Fruit fly (Drosophila melanogaster) whole organism, pupa: ENCODE measurements around the gene colt.

Source experiments
- CG10348 ChIP-seq: fragments of 200-800 bp; sonication (Bioruptor generic); IDR thresholded peaks from 2 replicates; pipeline ENCODE4 v1.3.6; 2022; ENCODE audit warnings: missing biosample characterization, missing genetic modification characterization
- CG12605 ChIP-seq: fragments of 200-800 bp; sonication (Bioruptor generic); IDR thresholded peaks from 2 replicates; pipeline ENCODE4 v1.3.6; 2022; ENCODE audit warnings: missing biosample characterization, missing genetic modification characterization
- CG13204 ChIP-seq: fragments of 200-800 bp; sonication (Bioruptor generic); optimal IDR thresholded peaks from 2 replicates; lab custom pipeline; 2018; ENCODE audit warnings: missing biosample characterization, mild to moderate bottlenecking, missing genetic modification characterization, moderate library complexity
- CG14655 ChIP-seq: fragments of 200-800 bp; sonication (Bioruptor generic); optimal IDR thresholded peaks from 3 replicates; lab custom pipeline; 2017; ENCODE audit warnings: mild to moderate bottlenecking, missing biosample characterization, missing genetic modification reagents, missing genetic modification characterization
- CG15710 ChIP-seq: fragments of 200-800 bp; sonication (Bioruptor generic); optimal IDR thresholded peaks from 2 replicates; lab custom pipeline; 2018; ENCODE audit warnings: missing biosample characterization, mild to moderate bottlenecking, missing genetic modification characterization, moderate library complexity
- CG17806 ChIP-seq: fragments of 200-800 bp; sonication (Bioruptor generic); optimal IDR thresholded peaks from 2 replicates; lab custom pipeline; 2018; ENCODE audit warnings: missing biosample characterization, mild to moderate bottlenecking, missing genetic modification characterization, moderate library complexity
- CG32121 ChIP-seq: fragments of 200-800 bp; sonication (Bioruptor generic); IDR thresholded peaks from 2 replicates; pipeline ENCODE4 v1.3.6; 2022; ENCODE audit warnings: missing biosample characterization, missing genetic modification characterization
- CG34367 ChIP-seq: fragments of 200-800 bp; sonication (Bioruptor generic); optimal IDR thresholded peaks from 2 replicates; lab custom pipeline; 2018; ENCODE audit warnings: missing biosample characterization, mild to moderate bottlenecking, missing genetic modification characterization
- CG4496 ChIP-seq: fragments of 200-800 bp; sonication (Bioruptor generic); IDR thresholded peaks from 3 replicates; pipeline ENCODE4 v1.3.6; 2022; ENCODE audit warnings: missing biosample characterization, missing genetic modification characterization
- CG8159 ChIP-seq: fragments of 200-800 bp; sonication (Bioruptor generic); optimal IDR thresholded peaks from 3 replicates; lab custom pipeline; 2018; ENCODE audit warnings: missing biosample characterization, mild to moderate bottlenecking, missing genetic modification characterization, moderate library complexity
- CG8301 ChIP-seq: fragments of 200-800 bp; sonication (Bioruptor generic); optimal IDR thresholded peaks from 2 replicates; lab custom pipeline; 2018; ENCODE audit warnings: missing biosample characterization, mild to moderate bottlenecking, missing genetic modification characterization
- CG9948 ChIP-seq: fragments of 200-800 bp; sonication (Bioruptor generic); optimal IDR thresholded peaks from 2 replicates; lab custom pipeline; 2018; ENCODE audit warnings: missing biosample characterization, mild to moderate bottlenecking, missing genetic modification characterization, moderate library complexity
- D1 ChIP-seq: fragments of 200-800 bp; sonication (Bioruptor generic); optimal IDR thresholded peaks from 2 replicates; lab custom pipeline; 2018; ENCODE audit warnings: missing biosample characterization, mild to moderate bottlenecking, missing genetic modification characterization, moderate library complexity
- EcR ChIP-seq: fragments of 200-800 bp; sonication (Bioruptor generic); optimal IDR thresholded peaks from 3 replicates; lab custom pipeline; 2019; ENCODE audit warnings: missing biosample characterization, missing genetic modification characterization, mild to moderate bottlenecking, moderate library complexity, missing genetic modification reagents
- Ets98B ChIP-seq: fragments of 200-800 bp; sonication (Bioruptor generic); IDR thresholded peaks from 2 replicates; pipeline ENCODE4 v1.3.6; 2022; ENCODE audit warnings: missing biosample characterization, missing genetic modification characterization
- Pif1A ChIP-seq: fragments of 200-800 bp; sonication (Bioruptor generic); optimal IDR thresholded peaks from 3 replicates; lab custom pipeline; 2016; ENCODE audit warnings: missing biosample characterization, missing genetic modification characterization
- Pif1B ChIP-seq: fragments of 200-800 bp; sonication (Bioruptor generic); optimal IDR thresholded peaks from 3 replicates; lab custom pipeline; 2016; ENCODE audit warnings: missing biosample characterization, missing genetic modification characterization
- Snoo ChIP-seq: fragments of 200-800 bp; sonication (Bioruptor generic); optimal IDR thresholded peaks from 3 replicates; lab custom pipeline; 2017; ENCODE audit warnings: missing biosample characterization, mild to moderate bottlenecking, missing genetic modification characterization, inconsistent platforms
- fd96Ca ChIP-seq: fragments of 200-800 bp; sonication (Bioruptor generic); IDR thresholded peaks from 3 replicates; pipeline ENCODE4 v1.3.6; 2022; ENCODE audit warnings: missing biosample characterization, missing genetic modification characterization
- gl ChIP-seq: fragments of 200-800 bp; sonication (Bioruptor generic); optimal IDR thresholded peaks from 2 replicates; lab custom pipeline; 2018; ENCODE audit warnings: missing biosample characterization, mild to moderate bottlenecking, missing genetic modification characterization
- rn ChIP-seq: fragments of 200-800 bp; sonication (Bioruptor generic); IDR thresholded peaks from 2 replicates; pipeline ENCODE4 v1.3.6; 2022; ENCODE audit warnings: missing biosample characterization, missing genetic modification characterization

Gene colt

dm6 chr2L:2769476-2770185 is at the start of gene colt, which contains the start of gene HINT1:
colt (minus strand) TSS chr2L:2770069.
HINT1 (plus strand) TSS chr2L:2770135.
- TF ChIP-seq CG34367 (tag; lab: Kevin White, UChicago) (peak; percentile 82), D1 (tag; lab: Kevin White, UChicago) (no peak), CG13204 (GFP tag; lab: Kevin White, UChicago) (peak; percentile 93), CG15710 (tag; lab: Kevin White, UChicago) (peak; percentile 51), Ets98B (GFP tag; lab: Robert Waterston, UW) (peak; percentile 55), Snoo (peak; percentile 73), CG14655 (GFP tag; lab: Kevin White, UChicago) (peak; percentile 88), Pif1B (peak; percentile 87), CG32121 (peak; percentile 48; the same call in 1 of the 2 replicates), CG4496 (GFP tag; lab: Robert Waterston, UW) (peak; percentile 78), gl (tag; lab: Kevin White, UChicago) (peak; percentile 97), CG8159 (tag; lab: Kevin White, UChicago) (peak; percentile 77), CG8301 (tag; lab: Kevin White, UChicago) (peak; percentile 82), fd96Ca (GFP tag; lab: Robert Waterston, UW) (peak; percentile 16; the same call in 1 of the 3 replicates), CG9948 (tag; lab: Kevin White, UChicago) (peak; percentile 57), CG10348 (GFP tag; lab: Robert Waterston, UW) (no peak), EcR (peak; percentile 58), rn (no peak), CG12605 (peak; percentile 67; the same call in 1 of the 2 replicates), Pif1A (peak; percentile 91), CG17806 (peak; percentile 66)

dm6 chr2L:2815673-2816072 is 45.8 kb upstream of the colt start, which contains the start of gene G6P:
G6P (minus strand) TSS chr2L:2815760.
- no peak for TF ChIP-seq Pif1B
- no peak for TF ChIP-seq rn
- TF ChIP-seq CG34367 (tag; lab: Kevin White, UChicago), result no peak
- TF ChIP-seq CG13204 (GFP tag; lab: Kevin White, UChicago), result no peak
- TF ChIP-seq EcR, result no peak
- TF ChIP-seq D1 (tag; lab: Kevin White, UChicago), result no peak
- no peak for TF ChIP-seq gl (tag; lab: Kevin White, UChicago)
- TF ChIP-seq CG8301 (tag; lab: Kevin White, UChicago), result no peak
- no peak for TF ChIP-seq CG12605
- no peak for TF ChIP-seq CG15710 (tag; lab: Kevin White, UChicago)
- TF ChIP-seq, all 21 proteins: peak for 0

DNA sequence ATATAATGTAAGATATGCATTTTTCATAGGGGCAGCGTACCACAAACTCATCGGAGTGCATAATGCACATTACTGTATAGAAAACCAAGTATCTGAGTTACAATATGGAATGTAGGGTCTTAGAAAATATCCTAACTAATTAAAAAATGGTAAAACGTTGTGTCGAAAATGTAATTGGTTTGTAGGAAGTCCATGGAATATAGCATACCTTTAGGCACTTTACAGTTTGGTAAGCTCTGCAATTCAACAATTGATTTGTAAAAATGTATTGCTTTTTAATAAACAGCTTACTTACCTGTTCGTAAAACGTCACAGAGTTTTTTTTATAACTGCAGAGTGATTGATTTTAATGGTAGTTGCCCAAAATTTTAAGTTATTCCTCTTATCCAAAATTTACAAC is 42.3 kb upstream of the colt start, which contains the start of gene CG2964:
Gene CG2964 (plus strand): TSS at position 301 of the 400 bp plus-strand sequence.
- TF ChIP-seq CG8301 (tag; lab: Kevin White, UChicago), result no peak
- TF ChIP-seq gl (tag; lab: Kevin White, UChicago), result no peak
- no peak for TF ChIP-seq CG8159 (tag; lab: Kevin White, UChicago)
- TF ChIP-seq CG10348 (GFP tag; lab: Robert Waterston, UW), result no peak
- no peak for TF ChIP-seq CG17806
- TF ChIP-seq Pif1A, result no peak
- TF ChIP-seq EcR, result no peak
- TF ChIP-seq CG15710 (tag; lab: Kevin White, UChicago), result no peak
- TF ChIP-seq rn, result no peak

DNA sequence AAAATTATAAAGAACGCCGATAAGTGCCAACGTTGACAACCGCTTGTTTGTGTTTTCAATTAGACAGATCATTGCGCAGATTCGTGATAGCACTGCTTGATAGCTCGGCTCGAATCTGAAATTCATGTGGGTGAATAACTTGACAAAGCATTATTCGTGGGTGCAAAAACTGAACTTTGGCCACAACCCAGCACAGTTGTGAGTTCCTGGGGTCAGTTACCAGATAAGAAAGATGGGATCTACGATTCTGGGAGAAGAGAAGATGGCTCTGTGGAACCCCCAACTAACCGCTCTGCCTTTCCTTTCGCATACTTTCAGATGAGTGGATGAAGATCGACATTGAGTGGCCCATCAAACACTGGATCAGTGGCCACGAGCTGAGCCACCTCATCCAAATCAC is 41.0 kb upstream of the colt start:
- TF ChIP-seq CG15710 (tag; lab: Kevin White, UChicago), result no peak

- TF ChIP-seq CG13204 (GFP tag; lab: Kevin White, UChicago) (peak; percentile 54), EcR (no peak), CG14655 (GFP tag; lab: Kevin White, UChicago) (no peak), Pif1B (no peak), CG15710 (tag; lab: Kevin White, UChicago) (no peak), D1 (tag; lab: Kevin White, UChicago) (no peak), CG12605 (peak; percentile 44), CG32121 (no peak), CG9948 (tag; lab: Kevin White, UChicago) (no peak), CG4496 (GFP tag; lab: Robert Waterston, UW) (peak; percentile 67), CG8301 (tag; lab: Kevin White, UChicago) (no peak), CG17806 (no peak), CG8159 (tag; lab: Kevin White, UChicago) (no peak), CG34367 (tag; lab: Kevin White, UChicago) (no peak), Ets98B (GFP tag; lab: Robert Waterston, UW) (peak; percentile 37; the same call in 1 of the 2 replicates), Snoo (no peak), Pif1A (no peak), gl (tag; lab: Kevin White, UChicago) (no peak)
Measured at dm6 chr2L:2808038-2808699, 38.3 kb upstream of the colt start.

DNA sequence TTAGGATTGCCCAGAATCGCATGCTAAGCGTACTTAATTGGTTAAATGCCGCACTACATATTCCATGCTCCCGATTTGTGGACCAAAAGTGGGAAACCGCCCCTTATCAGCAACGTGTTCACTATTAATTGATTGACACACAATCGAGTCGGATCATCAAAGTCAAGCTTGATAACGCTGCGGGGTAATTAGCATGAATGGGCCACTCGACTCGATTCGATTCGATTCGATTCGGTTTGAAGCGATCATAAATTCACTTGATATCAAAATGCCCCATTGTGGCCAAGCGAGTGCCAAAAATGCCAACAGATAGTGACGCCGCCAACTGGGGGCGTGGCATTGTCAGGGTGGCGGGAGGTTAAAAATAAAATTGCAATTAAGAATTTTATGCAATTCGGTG is 37.7 kb upstream of the colt start:
- TF ChIP-seq CG32121 (no peak), CG15710 (tag; lab: Kevin White, UChicago) (no peak), Snoo (no peak), CG14655 (GFP tag; lab: Kevin White, UChicago) (no peak), CG34367 (tag; lab: Kevin White, UChicago) (no peak), EcR (no peak), CG17806 (no peak), D1 (tag; lab: Kevin White, UChicago) (no peak), CG10348 (GFP tag; lab: Robert Waterston, UW) (no peak), CG9948 (tag; lab: Kevin White, UChicago) (no peak)
